Worm (Caenorhabditis elegans) whole organism, young adult: ENCODE data around the gene C45G9.14.

Experiments used
- B0019.2 ChIP-seq: fragments of 200-800 bp; sonication (Bioruptor generic); conservative IDR thresholded peaks from 2 replicates; pipeline ENCODE4 v1.3.6; 2022; ENCODE audit warnings: missing genetic modification reagents, missing genetic modification characterization, missing compliant biosample characterization
- B0035.1 ChIP-seq: sonication (generic microtip); optimal IDR thresholded peaks from 2 replicates; lab custom pipeline; 2016; ENCODE audit warnings: missing genetic modification characterization, mild to moderate bottlenecking, missing compliant biosample characterization, missing genotype, missing genetic modification reagents
- B0336.3 ChIP-seq: fragments of 200-800 bp; sonication (Bioruptor generic); IDR thresholded peaks from 2 replicates; pipeline ENCODE4 v1.3.6; 2022; ENCODE audit warnings: missing genetic modification characterization, missing compliant biosample characterization
- F39B2.1 ChIP-seq: fragments of 200-800 bp; sonication (Bioruptor generic); IDR thresholded peaks from 2 replicates; pipeline ENCODE4 v1.3.6; 2022; ENCODE audit warnings: missing genetic modification reagents, missing genetic modification characterization, missing compliant biosample characterization
- T26A5.8 ChIP-seq: sonication (generic microtip); optimal IDR thresholded peaks from 2 replicates; lab custom pipeline; 2016; ENCODE audit warnings: missing genetic modification characterization, missing compliant biosample characterization
- Y53F4B.3 ChIP-seq: fragments of 200-800 bp; sonication (Bioruptor generic); IDR thresholded peaks from 2 replicates; pipeline ENCODE4 v1.3.6; 2022; ENCODE audit warnings: missing genetic modification reagents, missing genetic modification characterization, missing compliant biosample characterization
- Y53G8AR.9 ChIP-seq: fragments of 200-800 bp; sonication (Bioruptor generic); conservative IDR thresholded peaks from 2 replicates; pipeline ENCODE4 v1.3.6; 2022; ENCODE audit warnings: missing genetic modification reagents, missing genetic modification characterization, missing compliant biosample characterization
- Y67H2A.10 ChIP-seq: fragments of 200-800 bp; sonication (Bioruptor generic); conservative IDR thresholded peaks from 2 replicates; pipeline ENCODE4 v1.3.6; 2022; ENCODE audit warnings: missing genetic modification reagents, missing genetic modification characterization, missing compliant biosample characterization
- Y95B8A.8 ChIP-seq: fragments of 200-800 bp; sonication (Bioruptor generic); IDR thresholded peaks from 2 replicates; pipeline ENCODE4 v1.3.6; 2022; ENCODE audit warnings: missing genetic modification reagents, missing genetic modification characterization, missing compliant biosample characterization
- akir-1 ChIP-seq: fragments of 200-800 bp; sonication (Bioruptor generic); optimal IDR thresholded peaks from 2 replicates; lab custom pipeline; 2018; ENCODE audit warnings: mild to moderate bottlenecking, missing genetic modification characterization, moderate library complexity, missing compliant biosample characterization
- ama-1 ChIP-seq, 3 experiments: fragments of 150-350 bp in 1 of 3; sonication (generic microtip) in 2 of 3; optimal IDR thresholded peaks; 2 replicates each; lab custom pipeline; 2014 to 2018; ENCODE audit warnings: missing biosample characterization in 2 of 3, missing genetic modification characterization in 2 of 3, missing genetic modification reagents in 2 of 3
- attf-3 ChIP-seq: fragments of 200-800 bp; sonication (Bioruptor generic); conservative IDR thresholded peaks from 2 replicates; pipeline ENCODE4 v1.3.6; 2022; ENCODE audit warnings: missing genetic modification reagents, missing genetic modification characterization, missing compliant biosample characterization
- attf-5 ChIP-seq: fragments of 200-800 bp; sonication (Bioruptor generic); optimal IDR thresholded peaks from 2 replicates; lab custom pipeline; 2018; ENCODE audit warnings: mild to moderate bottlenecking, missing genetic modification characterization, missing compliant biosample characterization
- ccch-3 ChIP-seq: fragments of 200-800 bp; sonication (Bioruptor generic); optimal IDR thresholded peaks from 2 replicates; lab custom pipeline; 2018; ENCODE audit warnings: mild to moderate bottlenecking, missing genetic modification characterization, missing compliant biosample characterization
- cebp-1 ChIP-seq, 2 experiments: fragments of 200-800 bp in 1 of 2; sonication (Bioruptor generic) in 1 of 2; sonication (generic microtip) in 1 of 2; IDR thresholded peaks in 1 of 2; optimal IDR thresholded peaks in 1 of 2; 2 replicates each; pipeline versions ENCODE4 v1.3.6 to Lab custom; 2017 to 2022; ENCODE audit warnings: missing compliant biosample characterization in 2 of 2, missing genetic modification characterization in 2 of 2, mild to moderate bottlenecking in 1 of 2, missing genetic modification reagents in 1 of 2, moderate library complexity in 1 of 2
- ceh-40 ChIP-seq: fragments of 200-800 bp; sonication (Bioruptor generic); IDR thresholded peaks from 2 replicates; pipeline ENCODE4 v1.3.6; 2022; ENCODE audit warnings: missing genetic modification characterization, missing compliant biosample characterization
- dpl-1 ChIP-seq: fragments of 150-350 bp; optimal IDR thresholded peaks from 2 replicates; lab custom pipeline; 2014; ENCODE audit warnings: missing biosample characterization, missing genetic modification reagents, missing genetic modification characterization
- egl-18 ChIP-seq: fragments of 200-800 bp; sonication (Bioruptor generic); IDR thresholded peaks from 2 replicates; pipeline ENCODE4 v1.3.6; 2022; ENCODE audit warnings: missing genetic modification reagents, missing genetic modification characterization, missing compliant biosample characterization
- egl-44 ChIP-seq: fragments of 200-800 bp; sonication (Bioruptor generic); IDR thresholded peaks from 2 replicates; pipeline ENCODE4 v1.3.6; 2022; ENCODE audit warnings: missing genetic modification reagents, missing genetic modification characterization, missing compliant biosample characterization
- fkh-3 ChIP-seq: sonication (generic microtip); optimal IDR thresholded peaks from 2 replicates; lab custom pipeline; 2016; ENCODE audit warnings: mild to moderate bottlenecking, missing genetic modification characterization, missing compliant biosample characterization
- hmg-1.2 ChIP-seq: fragments of 200-800 bp; sonication (Bioruptor generic); IDR thresholded peaks from 2 replicates; pipeline ENCODE4 v1.3.6; 2022; ENCODE audit warnings: missing genetic modification reagents, missing genetic modification characterization, missing compliant biosample characterization
- hrde-1 ChIP-seq: sonication (generic microtip); optimal IDR thresholded peaks from 2 replicates; lab custom pipeline; 2016; ENCODE audit warnings: missing genetic modification characterization, mild to moderate bottlenecking, missing compliant biosample characterization, moderate library complexity, missing genotype, missing genetic modification reagents, borderline replicate concordance
- hsf-1 ChIP-seq: fragments of 200-800 bp; sonication (Bioruptor generic); IDR thresholded peaks from 2 replicates; pipeline ENCODE4 v1.3.6; 2022; ENCODE audit warnings: missing genetic modification reagents, missing genetic modification characterization, missing compliant biosample characterization
- lin-26 ChIP-seq: fragments of 200-800 bp; sonication (Bioruptor generic); IDR thresholded peaks from 2 replicates; pipeline ENCODE4 v1.3.6; 2022; ENCODE audit warnings: missing genetic modification reagents, missing genetic modification characterization, missing compliant biosample characterization
- lsl-1 ChIP-seq: fragments of 200-800 bp; sonication (Bioruptor generic); optimal IDR thresholded peaks from 2 replicates; lab custom pipeline; 2018; ENCODE audit warnings: mild to moderate bottlenecking, missing genetic modification characterization, moderate library complexity, missing compliant biosample characterization
- lsy-27 ChIP-seq: sonication (generic microtip); optimal IDR thresholded peaks from 2 replicates; lab custom pipeline; 2017; ENCODE audit warnings: missing genetic modification characterization, mild to moderate bottlenecking, missing compliant biosample characterization, antibody characterized with exemption, missing genotype, borderline replicate concordance; ENCODE audit not compliant: insufficient read depth
- nfya-1 ChIP-seq: sonication (generic microtip); optimal IDR thresholded peaks from 2 replicates; lab custom pipeline; 2017; ENCODE audit warnings: antibody characterized with exemption, missing compliant biosample characterization, missing genetic modification characterization, borderline replicate concordance; ENCODE audit not compliant: insufficient read depth
- nhr-120 ChIP-seq: fragments of 200-800 bp; sonication (Bioruptor generic); IDR thresholded peaks from 2 replicates; pipeline ENCODE4 v1.3.6; 2022; ENCODE audit warnings: missing genetic modification characterization, missing compliant biosample characterization
- nhr-179 ChIP-seq: sonication (generic microtip); optimal IDR thresholded peaks from 2 replicates; lab custom pipeline; 2016; ENCODE audit warnings: mild to moderate bottlenecking, missing genetic modification characterization, missing compliant biosample characterization
- nhr-80 ChIP-seq: sonication (generic microtip); optimal IDR thresholded peaks from 2 replicates; lab custom pipeline; 2016; ENCODE audit warnings: missing genetic modification characterization, missing compliant biosample characterization
- pbrm-1 ChIP-seq: fragments of 200-800 bp; sonication (Bioruptor generic); IDR thresholded peaks from 2 replicates; pipeline ENCODE4 v1.3.6; 2022; ENCODE audit warnings: missing genetic modification reagents, missing genetic modification characterization, missing compliant biosample characterization
- rec-8 ChIP-seq, 2 experiments: sonication (generic microtip); optimal IDR thresholded peaks; 2 replicates each; lab custom pipeline; 2016; ENCODE audit warnings: mild to moderate bottlenecking in 2 of 2, missing genetic modification characterization in 2 of 2, missing genetic modification reagents in 2 of 2, missing genotype in 2 of 2, missing biosample characterization in 1 of 2, missing compliant biosample characterization in 1 of 2, moderate library complexity in 1 of 2
- rpc-1 ChIP-seq, 2 experiments: fragments of 150-350 bp in 1 of 2; sonication (generic microtip) in 1 of 2; optimal IDR thresholded peaks; 2 replicates each; lab custom pipeline; 2014 to 2018; ENCODE audit warnings: missing biosample characterization in 1 of 2, missing genetic modification characterization in 1 of 2, missing genetic modification reagents in 1 of 2, missing genotype in 1 of 2
- sdz-38 ChIP-seq: sonication (generic microtip); optimal IDR thresholded peaks from 2 replicates; lab custom pipeline; 2016; ENCODE audit warnings: missing genotype, missing genetic modification characterization, missing compliant biosample characterization
- sea-2 ChIP-seq: fragments of 200-800 bp; sonication (Bioruptor generic); IDR thresholded peaks from 2 replicates; pipeline ENCODE4 v1.3.6; 2022; ENCODE audit warnings: missing genetic modification characterization, missing compliant biosample characterization
- snpc-1.1 ChIP-seq: sonication (generic microtip); optimal IDR thresholded peaks from 2 replicates; lab custom pipeline; 2017; ENCODE audit warnings: missing genetic modification characterization, mild to moderate bottlenecking, missing compliant biosample characterization, antibody characterized with exemption, moderate library complexity, missing genotype, missing genetic modification reagents; ENCODE audit not compliant: insufficient read depth
- snpc-1.3 ChIP-seq: sonication (generic microtip); optimal IDR thresholded peaks from 2 replicates; lab custom pipeline; 2017; ENCODE audit warnings: missing genetic modification characterization, mild to moderate bottlenecking, missing compliant biosample characterization, antibody characterized with exemption, moderate library complexity, missing genotype, missing genetic modification reagents; ENCODE audit not compliant: insufficient read depth
- snpc-3.4 ChIP-seq: sonication (generic microtip); optimal IDR thresholded peaks from 2 replicates; lab custom pipeline; 2017; ENCODE audit warnings: missing genetic modification characterization, mild to moderate bottlenecking, missing compliant biosample characterization, antibody characterized with exemption, moderate library complexity, missing genotype, missing genetic modification reagents
- snpc-4 ChIP-seq, 5 experiments: fragments of 150-350 bp in 1 of 5; sonication (generic microtip) in 4 of 5; optimal IDR thresholded peaks; 2 replicates each; lab custom pipeline; 2014 to 2018; ENCODE audit warnings: missing genetic modification characterization in 5 of 5, missing biosample characterization in 3 of 5, antibody characterized with exemption in 2 of 5, mild to moderate bottlenecking in 2 of 5, missing compliant biosample characterization in 2 of 5, missing genotype in 2 of 5, moderate library complexity in 2 of 5, missing genetic modification reagents in 1 of 5
- unc-130 ChIP-seq: sonication (generic microtip); optimal IDR thresholded peaks from 2 replicates; lab custom pipeline; 2016; ENCODE audit warnings: missing genetic modification reagents, missing genetic modification characterization, missing compliant biosample characterization
- zfh-2 ChIP-seq: fragments of 200-800 bp; sonication (Bioruptor generic); conservative IDR thresholded peaks from 2 replicates; pipeline ENCODE4 v1.3.6; 2022; ENCODE audit warnings: missing genetic modification reagents, missing genetic modification characterization, missing compliant biosample characterization
- zim-3 ChIP-seq: sonication (generic microtip); optimal IDR thresholded peaks from 2 replicates; lab custom pipeline; 2017; ENCODE audit warnings: mild to moderate bottlenecking, missing genetic modification characterization, moderate library complexity, missing compliant biosample characterization

Gene C45G9.14

ce11 chrIII:5080700-5081572, 36.1 kb downstream of the C45G9.14 start (continued):
- no peak for TF ChIP-seq ccch-3
- TF ChIP-seq dpl-1: no peak
- peak; percentile 57 to 90 for TF ChIP-seq rec-8 (tag; optimal IDR thresholded peaks at IDR 0.05; lab: Kevin White, UChicago)
- TF ChIP-seq lin-26 (GFP tag; lab: Robert Waterston, UW): peak; percentile 94
- TF ChIP-seq zim-3 (tag; lab: Kevin White, UChicago): peak; percentile 86
- TF ChIP-seq F39B2.1 (GFP tag; lab: Robert Waterston, UW): no peak
- peak; percentile 70 for TF ChIP-seq snpc-1.3 (tag; lab: Kevin White, UChicago)
- TF ChIP-seq snpc-3.4 (tag; lab: Kevin White, UChicago): peak; percentile 95
- TF ChIP-seq rpc-1 (optimal IDR thresholded peaks at IDR 0.05; lab: Kevin White, UChicago): peak; percentile 70
- TF ChIP-seq rpc-1 (tag; optimal IDR thresholded peaks at IDR 0.05; lab: Kevin White, UChicago): peak; percentile 89
- TF ChIP-seq snpc-1.1: peak; percentile 94
- TF ChIP-seq Y95B8A.8 (GFP tag; lab: Robert Waterston, UW): peak; percentile 90
- peak; percentile 87; the same call in 1 of the 2 replicates for TF ChIP-seq ceh-40 (GFP tag; lab: Robert Waterston, UW)
- TF ChIP-seq lsy-27 (tag; lab: Kevin White, UChicago): peak; percentile 9
- no peak for TF ChIP-seq nhr-120
- peak; percentile 97 for TF ChIP-seq snpc-4 (GFP tag; optimal IDR thresholded peaks at IDR 0.05; lab: Kevin White, UChicago)
- peak; percentile 98 to 99 (median 98) for TF ChIP-seq snpc-4 (tag; optimal IDR thresholded peaks at IDR 0.05; lab: Kevin White, UChicago)
- peak; percentile 87 for TF ChIP-seq Y53F4B.3 (GFP tag; lab: Robert Waterston, UW)
- peak; percentile 12; the same call in 1 of the 2 replicates for TF ChIP-seq Y67H2A.10 (GFP tag; lab: Robert Waterston, UW)
- peak; percentile 70 for TF ChIP-seq attf-5 (GFP tag; lab: Kevin White, UChicago)
- TF ChIP-seq attf-3 (GFP tag; lab: Robert Waterston, UW): peak; percentile 52; the same call in 1 of the 2 replicates
- TF ChIP-seq egl-18: peak; percentile 78
- peak; percentile 19 for TF ChIP-seq nhr-179 (tag; lab: Kevin White, UChicago)
- TF ChIP-seq ama-1 (optimal IDR thresholded peaks at IDR 0.05; lab: Kevin White, UChicago): peak; percentile 83
- peak; percentile 81 to 87 for TF ChIP-seq ama-1 (GFP tag; optimal IDR thresholded peaks at IDR 0.05; lab: Kevin White, UChicago)
- peak; percentile 92 for TF ChIP-seq fkh-3
- TF ChIP-seq akir-1 (GFP tag; lab: Kevin White, UChicago): no peak
- TF ChIP-seq unc-130 (GFP tag; lab: Kevin White, UChicago): peak; percentile 79
- TF ChIP-seq B0336.3 (GFP tag; lab: Robert Waterston, UW): peak; percentile 91
- TF ChIP-seq zfh-2 (GFP tag; lab: Robert Waterston, UW): no peak
- TF ChIP-seq Y53G8AR.9 (GFP tag; lab: Robert Waterston, UW): peak; percentile 88
- peak; percentile 88 for TF ChIP-seq pbrm-1 (GFP tag; lab: Robert Waterston, UW)
- no peak for TF ChIP-seq sdz-38 (tag; lab: Kevin White, UChicago)
- TF ChIP-seq sea-2 (GFP tag; lab: Robert Waterston, UW): 0 out of 2 replicates have a peak, but pooled peaks have one; percentile 52
- peak; percentile 81 for TF ChIP-seq T26A5.8 (tag; lab: Kevin White, UChicago)
- peak; percentile 59 for TF ChIP-seq cebp-1 (GFP tag; IDR thresholded peaks at IDR 0.05; lab: Robert Waterston, UW)
- TF ChIP-seq cebp-1 (tag; optimal IDR thresholded peaks at IDR 0.05; lab: Kevin White, UChicago): peak; percentile 83
- TF ChIP-seq hsf-1 (GFP tag; lab: Robert Waterston, UW): peak; percentile 81
- TF ChIP-seq B0019.2 (GFP tag; lab: Robert Waterston, UW): peak; percentile 62; the same call in 1 of the 2 replicates
- TF ChIP-seq B0035.1 (tag; lab: Kevin White, UChicago): peak; percentile 80
- peak; percentile 86 for TF ChIP-seq hmg-1.2 (GFP tag; lab: Robert Waterston, UW)
- peak; percentile 55 for TF ChIP-seq nhr-80 (tag; lab: Kevin White, UChicago)
- peak; percentile 80 for TF ChIP-seq egl-44 (GFP tag; lab: Robert Waterston, UW)
- TF ChIP-seq lsl-1 (GFP tag; lab: Kevin White, UChicago): peak; percentile 61
- TF ChIP-seq hrde-1 (tag; lab: Kevin White, UChicago): peak; percentile 93
- no peak for TF ChIP-seq nfya-1 (tag; lab: Kevin White, UChicago)
